Worm (Caenorhabditis elegans): ENCODE data around the gene exos-9.

Gene exos-9

ce11 chrIII:7197973-7198372 lies at the start of gene exos-9:
Gene exos-9, minus strand, starts transcription at chrIII:7198073.
- TF ChIP-seq unc-62 (GFP tag; optimal IDR thresholded peaks at IDR 0.05), result no peak

ce11 chrIII:7246389-7246788 lies 48.5 kb upstream of the exos-9 start:
- no peak for TF ChIP-seq unc-62 (GFP tag; optimal IDR thresholded peaks at IDR 0.05)

- no peak for TF ChIP-seq unc-62 (GFP tag; optimal IDR thresholded peaks at IDR 0.05)
These were observed 45.1 kb upstream of the exos-9 start, which contains the start of gene osm-10 for ce11 chrIII:7242988-7243387. Gene osm-10, plus strand, starts transcription at chrIII:7243280.

ce11 chrIII:7241065-7241464 lies 43.2 kb upstream of the exos-9 start, which contains the start of gene ztf-31:
Gene ztf-31, plus strand, starts transcription at chrIII:7241365.
- no peak for TF ChIP-seq unc-62 (GFP tag; optimal IDR thresholded peaks at IDR 0.05)

- no peak for TF ChIP-seq unc-62 (GFP tag; optimal IDR thresholded peaks at IDR 0.05)
These were observed 41.5 kb upstream of the exos-9 start for ce11 chrIII:7239416-7239815.

- TF ChIP-seq unc-62 (GFP tag; optimal IDR thresholded peaks at IDR 0.05), result no peak
These were observed 40.9 kb upstream of the exos-9 start, which contains the start of gene pars-1 for ce11 chrIII:7238727-7239126. Gene pars-1, plus strand, starts transcription at chrIII:7239027.

- no peak for TF ChIP-seq unc-62 (GFP tag; optimal IDR thresholded peaks at IDR 0.05)
These were observed 36.3 kb upstream of the exos-9 start, which contains the start of gene ndus-8 for ce11 chrIII:7234148-7234547. Gene ndus-8, minus strand, starts transcription at chrIII:7234202.

- TF ChIP-seq unc-62 (GFP tag; optimal IDR thresholded peaks at IDR 0.05), result no peak
These were observed 34.9 kb upstream of the exos-9 start, which contains the start of gene adr-2 for ce11 chrIII:7232782-7233181. Gene adr-2, minus strand, starts transcription at chrIII:7232882.

ce11 chrIII:7230841-7231240 lies 33.0 kb upstream of the exos-9 start, which contains the start of gene R151.10:
Gene R151.10, minus strand, starts transcription at chrIII:7230941.
- no peak for TF ChIP-seq unc-62 (GFP tag; optimal IDR thresholded peaks at IDR 0.05)

ce11 chrIII:7229687-7230086 lies 31.8 kb upstream of the exos-9 start, which contains the start of gene R151.8:
Gene R151.8, minus strand, starts transcription at chrIII:7229787.
- TF ChIP-seq unc-62 (GFP tag; optimal IDR thresholded peaks at IDR 0.05), result no peak

- TF ChIP-seq unc-62 (GFP tag; optimal IDR thresholded peaks at IDR 0.05), result no peak
These were observed 28.7 kb upstream of the exos-9 start, which contains the start of gene hsp-75 for ce11 chrIII:7226607-7227006. Gene hsp-75, minus strand, starts transcription at chrIII:7226707.

- no peak for TF ChIP-seq unc-62 (GFP tag; optimal IDR thresholded peaks at IDR 0.05)
These were observed 25.2 kb upstream of the exos-9 start, which contains the start of gene der-2 for ce11 chrIII:7223029-7223428. Gene der-2, minus strand, starts transcription at chrIII:7223129.

- TF ChIP-seq unc-62 (GFP tag; optimal IDR thresholded peaks at IDR 0.05), result no peak
These were observed 23.2 kb upstream of the exos-9 start for ce11 chrIII:7221103-7221502.

ce11 chrIII:7216924-7217521 lies 19.1 kb upstream of the exos-9 start:
- no peak for TF ChIP-seq unc-62 (GFP tag; optimal IDR thresholded peaks at IDR 0.05)

- TF ChIP-seq unc-62 (GFP tag; optimal IDR thresholded peaks at IDR 0.05), result no peak
These were observed 18.4 kb upstream of the exos-9 start, which contains the start of gene R151.1 for ce11 chrIII:7216226-7216625. Gene R151.1, plus strand, starts transcription at chrIII:7216526.

ce11 chrIII:7215532-7215931 lies 17.7 kb upstream of the exos-9 start:
- no peak for TF ChIP-seq unc-62 (GFP tag; optimal IDR thresholded peaks at IDR 0.05)

- no peak for TF ChIP-seq unc-62 (GFP tag; optimal IDR thresholded peaks at IDR 0.05)
These were observed 14.2 kb upstream of the exos-9 start for ce11 chrIII:7212028-7212427.
